Worm (Caenorhabditis elegans): ENCODE results near the gene anat-1.

DNA sequence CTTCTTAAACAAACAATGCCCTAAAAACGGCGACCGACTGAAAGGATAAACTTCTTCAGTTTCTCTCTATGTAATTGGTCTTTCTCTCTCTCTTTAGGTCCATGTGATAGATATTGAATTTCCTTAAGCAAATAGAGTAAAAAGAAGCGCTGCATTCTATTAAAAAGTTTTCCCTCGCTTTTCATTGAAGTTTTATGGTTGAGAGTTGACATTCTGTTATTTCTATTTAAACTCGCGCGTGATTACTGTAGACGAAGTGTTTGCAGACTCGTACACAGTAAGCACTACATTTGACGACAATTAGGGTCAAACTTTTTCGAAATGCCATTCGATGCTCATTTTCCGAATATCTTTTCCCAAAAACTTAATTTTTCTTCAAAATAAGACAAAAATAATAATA lies 6.5 kb downstream of the anat-1 start:
- TF ChIP-seq nhr-111 (GFP tag; optimal IDR thresholded peaks at IDR 0.05) (no peak), snpc-4 (tag; optimal IDR thresholded peaks at IDR 0.05) (no peak), mdl-1 (tag; optimal IDR thresholded peaks at IDR 0.05) (no peak), F26F4.8 (GFP tag; conservative IDR thresholded peaks at IDR 0.05) (no peak), Y48G9A.11 (GFP tag; IDR thresholded peaks at IDR 0.05) (no peak), dve-1 (tag; optimal IDR thresholded peaks at IDR 0.05; ENCODE audit: insufficient read depth) (no peak), pha-4 (GFP tag; IDR thresholded peaks at IDR 0.05) (no peak), pha-4 (tag; optimal IDR thresholded peaks at IDR 0.05) (no peak), unc-62 (GFP tag; optimal IDR thresholded peaks at IDR 0.05 in 1 of 2) (no peak), unc-62 (tag; optimal IDR thresholded peaks at IDR 0.05) (no peak)
